Fruit fly (Drosophila melanogaster) whole organism, embryonic: Measurements from ENCODE around the gene pit.

Experiments
- ATbp ChIP-seq: fragments of 200-800 bp; sonication (Bioruptor generic); optimal IDR thresholded peaks from 2 replicates; lab custom pipeline; 2017; ENCODE audit warnings: missing biosample characterization, mild to moderate bottlenecking, missing genetic modification characterization, missing genetic modification reagents
- Abd-B ChIP-seq: fragments of 200-800 bp; sonication (Bioruptor generic); optimal IDR thresholded peaks from 2 replicates; lab custom pipeline; 2018; ENCODE audit warnings: missing biosample characterization, mild to moderate bottlenecking, missing genetic modification characterization, moderate library complexity
- Bdp1 ChIP-seq: fragments of 200-800 bp; sonication (Bioruptor generic); optimal IDR thresholded peaks from 3 replicates; lab custom pipeline; 2016; ENCODE audit warnings: missing biosample characterization, missing genetic modification characterization
- CG10979 ChIP-seq: fragments of 200-800 bp; sonication (Bioruptor generic); optimal IDR thresholded peaks from 2 replicates; lab custom pipeline; 2018; ENCODE audit warnings: missing biosample characterization, mild to moderate bottlenecking, missing genetic modification characterization, moderate library complexity
- CG11247 ChIP-seq: fragments of 200-800 bp; sonication (Bioruptor generic); IDR thresholded peaks from 2 replicates; pipeline ENCODE4 v1.3.6; 2022; ENCODE audit warnings: missing biosample characterization, missing genetic modification characterization
- CG1233 ChIP-seq: fragments of 200-800 bp; sonication (Bioruptor generic); optimal IDR thresholded peaks from 4 replicates; lab custom pipeline; 2018; ENCODE audit warnings: missing biosample characterization, mild to moderate bottlenecking, missing genetic modification characterization
- CG12391 ChIP-seq: fragments of 200-800 bp; sonication (Bioruptor generic); optimal IDR thresholded peaks from 3 replicates; lab custom pipeline; 2018; ENCODE audit warnings: missing biosample characterization, mild to moderate bottlenecking, missing genetic modification characterization, moderate library complexity
- CG14667 ChIP-seq: fragments of 200-800 bp; sonication (Bioruptor generic); IDR thresholded peaks from 2 replicates; pipeline ENCODE4 v1.3.6; 2022; ENCODE audit warnings: missing biosample characterization, missing genetic modification characterization
- CG17829 ChIP-seq: fragments of 200-800 bp; optimal IDR thresholded peaks from 2 replicates; lab custom pipeline; 2019; ENCODE audit warnings: missing biosample characterization, mild to moderate bottlenecking, missing genetic modification characterization, moderate library complexity
- CG2120 ChIP-seq: fragments of 200-800 bp; sonication (Bioruptor generic); optimal IDR thresholded peaks from 3 replicates; lab custom pipeline; 2016; ENCODE audit warnings: missing biosample characterization, missing genetic modification characterization
- CG2712 ChIP-seq: fragments of 200-800 bp; optimal IDR thresholded peaks from 3 replicates; lab custom pipeline; 2019; ENCODE audit warnings: missing biosample characterization, mild to moderate bottlenecking, missing genetic modification characterization, moderate library complexity
- CG34376 ChIP-seq: fragments of 200-800 bp; sonication (Bioruptor generic); optimal IDR thresholded peaks from 2 replicates; lab custom pipeline; 2018; ENCODE audit warnings: missing biosample characterization, mild to moderate bottlenecking, missing genetic modification characterization
- CG3847 ChIP-seq: fragments of 200-800 bp; sonication (Bioruptor generic); IDR thresholded peaks from 2 replicates; pipeline ENCODE4 v1.3.6; 2022; ENCODE audit warnings: missing biosample characterization, missing genetic modification characterization
- CG4282 ChIP-seq: fragments of 200-800 bp; sonication (Bioruptor generic); optimal IDR thresholded peaks from 2 replicates; lab custom pipeline; 2016; ENCODE audit warnings: missing biosample characterization, missing genetic modification characterization
- CG4424 ChIP-seq: fragments of 200-800 bp; sonication (Bioruptor generic); optimal IDR thresholded peaks from 3 replicates; lab custom pipeline; 2016; ENCODE audit warnings: missing biosample characterization, missing genetic modification characterization
- CG6791 ChIP-seq: fragments of 200-800 bp; sonication (Bioruptor generic); IDR thresholded peaks from 3 replicates; pipeline ENCODE4 v1.3.6; 2022; ENCODE audit warnings: missing biosample characterization, missing genetic modification characterization; ENCODE audit not compliant: partially characterized antibody
- CG7357 ChIP-seq: fragments of 200-800 bp; sonication (Bioruptor generic); IDR thresholded peaks from 3 replicates; pipeline ENCODE4 v1.3.6; 2022; ENCODE audit warnings: missing biosample characterization, missing genetic modification characterization
- CG7556 ChIP-seq: fragments of 200-800 bp; sonication (Bioruptor generic); optimal IDR thresholded peaks from 2 replicates; lab custom pipeline; 2017; ENCODE audit warnings: missing biosample characterization, mild to moderate bottlenecking, missing genetic modification characterization
- CG8924 ChIP-seq: fragments of 200-800 bp; optimal IDR thresholded peaks from 3 replicates; lab custom pipeline; 2019; ENCODE audit warnings: missing biosample characterization, mild to moderate bottlenecking, missing genetic modification characterization, moderate library complexity
- Camta ChIP-seq: fragments of 200-800 bp; sonication (Bioruptor generic); optimal IDR thresholded peaks from 2 replicates; lab custom pipeline; 2016; ENCODE audit warnings: missing biosample characterization, missing genetic modification characterization
- Drgx ChIP-seq: fragments of 200-800 bp; sonication (Bioruptor generic); IDR thresholded peaks from 2 replicates; pipeline ENCODE4 v1.3.6; 2022; ENCODE audit warnings: missing biosample characterization, missing genetic modification characterization
- HLH3B ChIP-seq: fragments of 200-800 bp; sonication (Bioruptor generic); IDR thresholded peaks from 2 replicates; pipeline ENCODE4 v1.3.6; 2022; ENCODE audit warnings: missing biosample characterization, missing genetic modification characterization
- Hr3 ChIP-seq: fragments of 200-800 bp; sonication (Bioruptor generic); optimal IDR thresholded peaks from 3 replicates; lab custom pipeline; 2016; ENCODE audit warnings: missing biosample characterization, missing genetic modification characterization
- Poxn ChIP-seq: fragments of 200-800 bp; sonication (Bioruptor generic); IDR thresholded peaks from 2 replicates; pipeline ENCODE4 v1.3.6; 2022; ENCODE audit warnings: missing biosample characterization, missing genetic modification characterization
- Ravus ChIP-seq: fragments of 200-800 bp; sonication (Bioruptor generic); IDR thresholded peaks from 2 replicates; pipeline ENCODE4 v1.3.6; 2022; ENCODE audit warnings: missing biosample characterization, missing genetic modification characterization
- Ssrp ChIP-seq: fragments of 200-800 bp; sonication (Bioruptor generic); optimal IDR thresholded peaks from 2 replicates; lab custom pipeline; 2018; ENCODE audit warnings: missing biosample characterization, mild to moderate bottlenecking, missing genetic modification characterization, moderate library complexity
- Xbp1 ChIP-seq: fragments of 200-800 bp; sonication (Bioruptor generic); optimal IDR thresholded peaks from 3 replicates; lab custom pipeline; 2016; ENCODE audit warnings: missing biosample characterization, mild to moderate bottlenecking, missing genetic modification characterization
- ap ChIP-seq: fragments of 200-800 bp; sonication (Bioruptor generic); IDR thresholded peaks from 2 replicates; pipeline ENCODE4 v1.3.6; 2022; ENCODE audit warnings: missing biosample characterization, missing genetic modification characterization
- ase ChIP-seq: fragments of 200-800 bp; sonication (Bioruptor generic); IDR thresholded peaks from 3 replicates; pipeline ENCODE4 v1.3.6; 2022; ENCODE audit warnings: missing biosample characterization, missing genetic modification characterization
- az2 ChIP-seq: fragments of 200-800 bp; sonication (Bioruptor generic); optimal IDR thresholded peaks from 3 replicates; lab custom pipeline; 2016; ENCODE audit warnings: missing biosample characterization, missing genetic modification characterization
- bowl ChIP-seq: fragments of 200-800 bp; sonication (Bioruptor generic); IDR thresholded peaks from 2 replicates; pipeline ENCODE4 v1.3.6; 2022; ENCODE audit warnings: missing biosample characterization, missing genetic modification characterization
- chif ChIP-seq, 2 experiments: fragments of 200-800 bp; sonication (Bioruptor generic); optimal IDR thresholded peaks; 3 replicates each; lab custom pipeline; 2016; ENCODE audit warnings: missing biosample characterization in 2 of 2, missing genetic modification characterization in 2 of 2
- chm ChIP-seq: fragments of 200-800 bp; sonication (Bioruptor generic); IDR thresholded peaks from 2 replicates; pipeline ENCODE4 v1.3.6; 2022; ENCODE audit warnings: missing biosample characterization, missing genetic modification characterization
- dpn ChIP-seq, 2 experiments: fragments of 200-800 bp; sonication (Bioruptor generic); optimal IDR thresholded peaks; 3 replicates each; lab custom pipeline; 2016; ENCODE audit warnings: missing biosample characterization in 2 of 2, missing genetic modification characterization in 2 of 2
- dysf ChIP-seq: fragments of 200-800 bp; sonication (Bioruptor generic); IDR thresholded peaks from 3 replicates; pipeline ENCODE4 v1.3.6; 2022; ENCODE audit warnings: missing biosample characterization, missing genetic modification characterization
- esg ChIP-seq: fragments of 200-800 bp; sonication (Bioruptor generic); conservative IDR thresholded peaks from 2 replicates; pipeline ENCODE4 v1.3.6; 2022; ENCODE audit warnings: missing biosample characterization, missing genetic modification characterization
- ewg ChIP-seq: fragments of 200-800 bp; sonication (Bioruptor generic); optimal IDR thresholded peaks from 3 replicates; lab custom pipeline; 2017; ENCODE audit warnings: mild to moderate bottlenecking, missing biosample characterization, missing genetic modification reagents, missing genetic modification characterization
- grau ChIP-seq: fragments of 200-800 bp; optimal IDR thresholded peaks from 3 replicates; lab custom pipeline; 2019; ENCODE audit warnings: missing biosample characterization, mild to moderate bottlenecking, missing genetic modification characterization, moderate library complexity
- ind ChIP-seq: fragments of 200-800 bp; sonication (Bioruptor generic); optimal IDR thresholded peaks from 3 replicates; lab custom pipeline; 2016; ENCODE audit warnings: missing biosample characterization, missing genetic modification characterization
- lbe ChIP-seq: fragments of 200-800 bp; sonication (Bioruptor generic); optimal IDR thresholded peaks from 2 replicates; lab custom pipeline; 2016; ENCODE audit warnings: missing biosample characterization, mild to moderate bottlenecking, missing genetic modification characterization
- pho ChIP-seq: fragments of 200-800 bp; sonication (Bioruptor generic); optimal IDR thresholded peaks from 2 replicates; lab custom pipeline; 2016; ENCODE audit warnings: missing biosample characterization, missing genetic modification characterization
- pros ChIP-seq: fragments of 200-800 bp; sonication (Bioruptor generic); optimal IDR thresholded peaks from 3 replicates; lab custom pipeline; 2019; ENCODE audit warnings: missing biosample characterization, mild to moderate bottlenecking, missing genetic modification characterization, moderate library complexity
- row ChIP-seq: fragments of 200-800 bp; sonication (Bioruptor generic); IDR thresholded peaks from 3 replicates; pipeline ENCODE4 v1.3.6; 2022; ENCODE audit warnings: missing biosample characterization, missing genetic modification characterization
- sc ChIP-seq, 3 experiments: fragments of >200 bp in 2 of 3; fragments of 200-800 bp in 1 of 3; sonication (Bioruptor generic) in 1 of 3; optimal IDR thresholded peaks; 2 replicates in 2 of 3; 3 replicates in 1 of 3; lab custom pipeline; 2017; ENCODE audit warnings: mild to moderate bottlenecking in 1 of 3, missing biosample characterization in 1 of 3, missing genetic modification characterization in 1 of 3, missing genetic modification reagents in 1 of 3
- sens ChIP-seq: fragments of 200-800 bp; sonication (Bioruptor generic); peaks from one replicate; lab custom pipeline; 2016; ENCODE audit warnings: missing biosample characterization, missing genetic modification characterization
- sens-2 ChIP-seq: fragments of 200-800 bp; sonication (Bioruptor generic); IDR thresholded peaks from 2 replicates; pipeline ENCODE4 v1.3.6; 2022; ENCODE audit warnings: missing biosample characterization, missing genetic modification characterization
- sna ChIP-seq: fragments of 200-800 bp; sonication (Bioruptor generic); IDR thresholded peaks from 2 replicates; pipeline ENCODE4 v1.3.6; 2022; ENCODE audit warnings: missing biosample characterization, missing genetic modification characterization; ENCODE audit not compliant: partially characterized antibody
- sob ChIP-seq: fragments of 200-800 bp; sonication (Bioruptor generic); IDR thresholded peaks from 2 replicates; pipeline ENCODE4 v1.3.6; 2022; ENCODE audit warnings: missing biosample characterization, missing genetic modification characterization
- zen ChIP-seq: fragments of 200-800 bp; sonication (Bioruptor generic); optimal IDR thresholded peaks from 3 replicates; lab custom pipeline; 2018; ENCODE audit warnings: missing biosample characterization, mild to moderate bottlenecking, missing genetic modification characterization, moderate library complexity
- zfh1 ChIP-seq: fragments of 200-800 bp; sonication (Bioruptor generic); IDR thresholded peaks from 3 replicates; pipeline ENCODE4 v1.3.6; 2022; ENCODE audit warnings: missing biosample characterization, missing genetic modification characterization

Gene pit

DNA sequence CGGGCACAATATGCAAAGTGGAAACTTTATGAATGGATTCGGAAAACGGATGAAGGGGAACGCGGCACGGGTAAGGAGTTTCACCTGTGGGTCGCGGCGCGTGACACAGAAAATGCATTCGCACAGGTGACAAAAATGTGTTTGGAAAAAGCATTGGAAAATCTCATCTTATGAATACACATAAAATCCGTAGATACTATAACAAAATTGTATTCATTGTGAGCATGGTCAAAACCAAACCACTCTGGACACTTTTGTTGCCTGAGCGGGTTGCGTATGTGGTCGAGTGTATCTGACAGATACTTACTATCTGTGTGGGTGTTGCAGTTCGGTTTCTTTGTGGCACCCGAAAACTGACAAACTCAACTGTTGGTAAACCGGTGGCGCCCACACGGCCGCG lies 5.4 kb downstream of the pit start (continued):
- TF ChIP-seq lbe (GFP tag; lab: Kevin White, UChicago) (no peak), pho (GFP tag; lab: Kevin White, UChicago) (no peak), CG8924 (tag; lab: Kevin White, UChicago) (peak; percentile 38), CG7556 (GFP tag; lab: Kevin White, UChicago) (peak; percentile 45), CG14667 (GFP tag; lab: Robert Waterston, UW) (peak; percentile 36; the same call in 1 of the 2 replicates), CG2120 (peak; percentile 28), CG7357 (0 out of 3 replicates have a peak, but pooled peaks have one; percentile 17), az2 (GFP tag; lab: Kevin White, UChicago) (peak; percentile 71), row (GFP tag; lab: Robert Waterston, UW) (peak; percentile 78), sna (peak; percentile 17; the same call in 1 of the 2 replicates), CG1233 (GFP tag; lab: Kevin White, UChicago) (peak; percentile 24), Camta (GFP tag; lab: Kevin White, UChicago) (peak; percentile 2), sc (optimal IDR thresholded peaks at IDR 0.05; lab: Kevin White, UChicago) (no peak), sc (GFP tag; optimal IDR thresholded peaks at IDR 0.05; lab: Kevin White, UChicago) (no peak), ATbp (GFP tag; lab: Kevin White, UChicago) (peak; percentile 58), CG6791 (GFP tag; lab: Robert Waterston, UW) (no peak), Ravus (GFP tag; lab: Robert Waterston, UW) (no peak; the same call in 1 of the 2 replicates), CG2712 (peak; percentile 63), ap (GFP tag; lab: Robert Waterston, UW) (peak; percentile 70), ase (GFP tag; lab: Robert Waterston, UW) (peak; percentile 72; the same call in 2 of the 3 replicates), chm (GFP tag; lab: Robert Waterston, UW) (peak; percentile 66), Hr3 (GFP tag; lab: Kevin White, UChicago) (peak; percentile 25), Ssrp (peak; percentile 45), CG11247 (GFP tag; lab: Robert Waterston, UW) (peak; percentile 51; the same call in 1 of the 2 replicates), sob (GFP tag; lab: Robert Waterston, UW) (peak; percentile 55), grau (peak; percentile 38), CG3847 (GFP tag; lab: Robert Waterston, UW) (peak; percentile 34; the same call in 1 of the 2 replicates), dpn (GFP tag; optimal IDR thresholded peaks at IDR 0.05; lab: Kevin White, UChicago) (peak in 1 of 2 experiments; percentile 54), HLH3B (GFP tag; lab: Robert Waterston, UW) (peak; percentile 82), CG17829 (tag; lab: Kevin White, UChicago) (peak; percentile 33), CG4282 (GFP tag; lab: Kevin White, UChicago) (no peak), CG12391 (peak; percentile 61), zen (tag; lab: Kevin White, UChicago) (no peak), Abd-B (GFP tag; lab: Kevin White, UChicago) (peak; percentile 9), chif (GFP tag; optimal IDR thresholded peaks at IDR 0.05; lab: Kevin White, UChicago) (peak in 1 of 2 experiments; percentile 9), sens-2 (peak; percentile 38; the same call in 1 of the 2 replicates), Drgx (GFP tag; lab: Robert Waterston, UW) (peak; percentile 93), bowl (peak; percentile 62; the same call in 1 of the 2 replicates), ind (GFP tag; lab: Kevin White, UChicago) (peak; percentile 30), dysf (GFP tag; lab: Robert Waterston, UW) (peak; percentile 55; the same call in 2 of the 3 replicates), Bdp1 (GFP tag; lab: Kevin White, UChicago) (peak; percentile 13), CG34376 (GFP tag; lab: Kevin White, UChicago) (no peak), zfh1 (GFP tag; lab: Robert Waterston, UW) (peak; percentile 86), sens (GFP tag; lab: Kevin White, UChicago) (peak; percentile 93), Xbp1 (GFP tag; lab: Kevin White, UChicago) (peak; percentile 61), CG10979 (peak; percentile 58), pros (GFP tag; lab: Kevin White, UChicago) (peak; percentile 4), ewg (GFP tag; lab: Kevin White, UChicago) (peak; percentile 32), Poxn (GFP tag; lab: Robert Waterston, UW) (no peak), CG4424 (peak; percentile 44), esg (peak; percentile 29; the same call in 1 of the 2 replicates)
